Worm (Caenorhabditis elegans): Measurements from ENCODE around the gene B0303.14.

B0303.14 gene

ce11 chrIII:8664897-8665388, 51.0 kb downstream of the B0303.14 start, which contains the start of gene F22B7.1:
TSS of gene F22B7.1 (plus strand) at chrIII:8665338.
- TF ChIP-seq tab-1 (GFP tag; IDR thresholded peaks at IDR 0.05) (no peak), ztf-29 (GFP tag; IDR thresholded peaks at IDR 0.05) (no peak), ref-1 (GFP tag; conservative IDR thresholded peaks at IDR 0.05) (no peak), klf-2 (GFP tag; conservative IDR thresholded peaks at IDR 0.05) (no peak), ztf-23 (GFP tag; IDR thresholded peaks at IDR 0.05) (no peak)
